Comparison of ENCODE assay signal across 1 fruit fly cellular context in the genomic region with DNA sequence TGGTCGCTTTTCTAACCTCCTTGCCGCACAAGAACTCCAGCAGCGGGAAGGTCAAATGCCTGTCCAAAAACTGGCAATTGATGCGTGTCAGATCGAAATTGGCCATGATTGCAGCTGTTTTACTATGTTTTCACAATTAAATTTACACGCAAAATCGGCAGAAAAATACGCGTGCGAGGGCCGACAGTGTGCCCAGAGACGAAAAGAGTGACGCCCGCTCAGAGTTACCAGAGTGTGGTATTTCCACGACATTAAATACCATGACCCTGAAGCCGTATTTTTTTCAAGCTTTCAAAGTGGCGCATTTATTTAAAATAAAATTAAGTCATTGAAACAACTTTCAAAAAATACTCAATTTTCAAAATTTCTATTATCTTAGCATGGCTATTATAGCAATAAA.
TF ChIP-seq lines count a peak whose summit lies in the region.

Gene eIF3e (minus strand): TSS at position 214 of the 400 bp plus-strand sequence.

TF ChIP-seq in whole organism, embryonic, 481 proteins besides CTCF, POLR2A, EP300 and RAD21 (continued from another document):
- TF ChIP-seq MTF-1 (GFP tag; optimal IDR thresholded peaks at IDR 0.05; lab: Kevin White, UChicago; ENCODE audit: borderline replicate concordance) (no peak), CG2116 (GFP tag; optimal IDR thresholded peaks at IDR 0.05; lab: Kevin White, UChicago) (peak; percentile 22), org-1 (GFP tag; optimal IDR thresholded peaks at IDR 0.05; lab: Kevin White, UChicago) (no peak), Aef1 (GFP tag; IDR thresholded peaks at IDR 0.05; lab: Robert Waterston, UW) (no peak), CG32772 (GFP tag; IDR thresholded peaks at IDR 0.05; lab: Robert Waterston, UW) (no peak), bigmax (GFP tag; optimal IDR thresholded peaks at IDR 0.05; lab: Kevin White, UChicago) (peak; percentile 86), HmgZ (tag; optimal IDR thresholded peaks at IDR 0.05; lab: Kevin White, UChicago) (no peak), HLH4C (GFP tag; IDR thresholded peaks at IDR 0.05; lab: Robert Waterston, UW; ENCODE audit: partially characterized antibody) (no peak), CG15696 (tag; optimal IDR thresholded peaks at IDR 0.05; lab: Kevin White, UChicago) (peak; percentile 3), CG33557 (GFP tag; optimal IDR thresholded peaks at IDR 0.05; lab: Kevin White, UChicago) (no peak), vvl (GFP tag; IDR thresholded peaks at IDR 0.05; lab: Robert Waterston, UW) (no peak), vfl (GFP tag; optimal IDR thresholded peaks at IDR 0.05; lab: Kevin White, UChicago) (no peak), cad (GFP tag; optimal IDR thresholded peaks at IDR 0.05; lab: Kevin White, UChicago) (no peak), sens (GFP tag; lab: Kevin White, UChicago) (peak; percentile 72), amos (GFP tag; IDR thresholded peaks at IDR 0.05; lab: Robert Waterston, UW; ENCODE audit: partially characterized antibody) (peak; percentile 22; the same call in 1 of the 2 replicates), CG16779 (GFP tag; IDR thresholded peaks at IDR 0.05; lab: Robert Waterston, UW) (no peak), salm (tag; optimal IDR thresholded peaks at IDR 0.05; lab: Kevin White, UChicago) (no peak), Ravus (GFP tag; IDR thresholded peaks at IDR 0.05; lab: Robert Waterston, UW) (no peak), CG6689 (GFP tag; IDR thresholded peaks at IDR 0.05; lab: Robert Waterston, UW) (peak; percentile 23; the same call in 1 of the 2 replicates), dm (GFP tag; optimal IDR thresholded peaks at IDR 0.05; lab: Kevin White, UChicago) (peak; percentile 57), CG31365 (tag; optimal IDR thresholded peaks at IDR 0.05; lab: Kevin White, UChicago) (no peak), Dp (GFP tag; optimal IDR thresholded peaks at IDR 0.05; lab: Kevin White, UChicago) (peak; percentile 63), Xbp1 (GFP tag; optimal IDR thresholded peaks at IDR 0.05; lab: Kevin White, UChicago) (no peak), sisA (GFP tag; IDR thresholded peaks at IDR 0.05; lab: Robert Waterston, UW) (no peak; the same call in 1 of the 2 replicates), prd (optimal IDR thresholded peaks at IDR 0.05; lab: Kevin White, UChicago) (no peak), prd (GFP tag; IDR thresholded peaks at IDR 0.05; lab: Robert Waterston, UW) (no peak; the same call in 2 of the 3 replicates), kay (GFP tag; optimal IDR thresholded peaks at IDR 0.05; lab: Kevin White, UChicago) (no peak), Stat92E (GFP tag; optimal IDR thresholded peaks at IDR 0.05; lab: Kevin White, UChicago) (no peak), ewg (GFP tag; optimal IDR thresholded peaks at IDR 0.05; lab: Kevin White, UChicago) (no peak), row (GFP tag; IDR thresholded peaks at IDR 0.05; lab: Robert Waterston, UW) (peak; percentile 51), mld (GFP tag; IDR thresholded peaks at IDR 0.05; lab: Robert Waterston, UW; ENCODE audit: partially characterized antibody) (no peak), MESR4 (GFP tag; optimal IDR thresholded peaks at IDR 0.05; lab: Kevin White, UChicago) (peak; percentile 99), nmo (GFP tag; optimal IDR thresholded peaks at IDR 0.05; lab: Kevin White, UChicago) (peak; percentile 23), ems (GFP tag; optimal IDR thresholded peaks at IDR 0.05; lab: Kevin White, UChicago) (no peak), repo (GFP tag; optimal IDR thresholded peaks at IDR 0.05; lab: Kevin White, UChicago) (no peak), Dll (GFP tag; IDR thresholded peaks at IDR 0.05; lab: Robert Waterston, UW; ENCODE audit: partially characterized antibody) (peak; percentile 54; the same call in 1 of the 4 replicates), CG11085 (GFP tag; IDR thresholded peaks at IDR 0.05; lab: Robert Waterston, UW) (no peak), Hand (GFP tag; optimal IDR thresholded peaks at IDR 0.05; lab: Kevin White, UChicago) (no peak), CG3407 (GFP tag; optimal IDR thresholded peaks at IDR 0.05; lab: Kevin White, UChicago) (no peak), CG31441 (GFP tag; IDR thresholded peaks at IDR 0.05; lab: Robert Waterston, UW) (no peak), CG12659 (GFP tag; optimal IDR thresholded peaks at IDR 0.05; lab: Kevin White, UChicago) (no peak), CG4360 (GFP tag; IDR thresholded peaks at IDR 0.05; lab: Robert Waterston, UW) (no peak), dan (GFP tag; IDR thresholded peaks at IDR 0.05; lab: Robert Waterston, UW) (no peak), CG2889 (GFP tag; IDR thresholded peaks at IDR 0.05; lab: Robert Waterston, UW) (no peak), CG1603 (tag; optimal IDR thresholded peaks at IDR 0.05; lab: Kevin White, UChicago) (no peak), stwl (tag; optimal IDR thresholded peaks at IDR 0.05; lab: Kevin White, UChicago) (peak; percentile 19), CG10366 (GFP tag; IDR thresholded peaks at IDR 0.05; lab: Robert Waterston, UW) (no peak), BEAF-32 (GFP tag; optimal IDR thresholded peaks at IDR 0.05; lab: Kevin White, UChicago) (peak; percentile 28), CG30403 (GFP tag; optimal IDR thresholded peaks at IDR 0.05; lab: Kevin White, UChicago) (no peak), CG12219 (GFP tag; optimal IDR thresholded peaks at IDR 0.05; lab: Kevin White, UChicago) (no peak), CG9797 (GFP tag; optimal IDR thresholded peaks at IDR 0.05; lab: Kevin White, UChicago) (peak; percentile 78), CG6791 (GFP tag; IDR thresholded peaks at IDR 0.05; lab: Robert Waterston, UW; ENCODE audit: partially characterized antibody) (no peak), YL-1 (GFP tag; optimal IDR thresholded peaks at IDR 0.05; lab: Kevin White, UChicago) (peak; percentile 27), ftz-f1 (GFP tag; optimal IDR thresholded peaks at IDR 0.05; lab: Kevin White, UChicago) (peak; percentile 77), CG17361 (GFP tag; IDR thresholded peaks at IDR 0.05; lab: Robert Waterston, UW) (no peak), Gsc (GFP tag; IDR thresholded peaks at IDR 0.05; lab: Robert Waterston, UW) (no peak), Scr (GFP tag; IDR thresholded peaks at IDR 0.05; lab: Robert Waterston, UW; ENCODE audit: partially characterized antibody) (peak; percentile 51), ab (GFP tag; optimal IDR thresholded peaks at IDR 0.05; lab: Kevin White, UChicago) (no peak), Sry-δ (GFP tag; optimal IDR thresholded peaks at IDR 0.05; lab: Kevin White, UChicago) (peak; percentile 9), CG14014 (GFP tag; IDR thresholded peaks at IDR 0.05; lab: Robert Waterston, UW) (no peak), gfzf (GFP tag; optimal IDR thresholded peaks at IDR 0.05; lab: Kevin White, UChicago) (peak; percentile 81), Atf3 (GFP tag; optimal IDR thresholded peaks at IDR 0.05; lab: Kevin White, UChicago) (no peak), dpn (GFP tag; optimal IDR thresholded peaks at IDR 0.05; lab: Kevin White, UChicago) (no peak), CG1832 (GFP tag; optimal IDR thresholded peaks at IDR 0.05; lab: Kevin White, UChicago) (no peak), GATAe (GFP tag; conservative IDR thresholded peaks at IDR 0.05; lab: Robert Waterston, UW) (no peak), trem (tag; optimal IDR thresholded peaks at IDR 0.05; lab: Kevin White, UChicago) (peak; percentile 50), bbx (GFP tag; IDR thresholded peaks at IDR 0.05; lab: Robert Waterston, UW; ENCODE audit: partially characterized antibody) (0 out of 2 replicates have a peak, but pooled peaks have one; percentile 23), Dip2 (GFP tag; IDR thresholded peaks at IDR 0.05; lab: Robert Waterston, UW) (no peak), CG4617 (GFP tag; optimal IDR thresholded peaks at IDR 0.05; lab: Kevin White, UChicago; ENCODE audit: borderline replicate concordance) (peak; percentile 64), phol (tag; optimal IDR thresholded peaks at IDR 0.05; lab: Kevin White, UChicago) (peak; percentile 77), Oaz (GFP tag; IDR thresholded peaks at IDR 0.05; lab: Robert Waterston, UW) (no peak), NC2β (GFP tag; optimal IDR thresholded peaks at IDR 0.05; lab: Kevin White, UChicago) (no peak), az2 (GFP tag; optimal IDR thresholded peaks at IDR 0.05; lab: Kevin White, UChicago) (no peak), Neu2 (GFP tag; optimal IDR thresholded peaks at IDR 0.05; lab: Kevin White, UChicago; ENCODE audit: borderline replicate concordance) (no peak), sens-2 (GFP tag; IDR thresholded peaks at IDR 0.05; lab: Robert Waterston, UW) (no peak), Bdp1 (GFP tag; optimal IDR thresholded peaks at IDR 0.05; lab: Kevin White, UChicago) (no peak), E2f2 (GFP tag; IDR thresholded peaks at IDR 0.05; lab: Robert Waterston, UW) (peak; percentile 89), Dfd (GFP tag; optimal IDR thresholded peaks at IDR 0.05; lab: Kevin White, UChicago) (no peak), CG18011 (GFP tag; optimal IDR thresholded peaks at IDR 0.05; lab: Kevin White, UChicago) (peak; percentile 8), Med (GFP tag; lab: Kevin White, UChicago) (peak; percentile 52)
